Worm (Caenorhabditis elegans) whole organism, L3 larva: ENCODE data around the gene srg-69.

Source experiments
- R02D3.7 ChIP-seq: fragments of 150-350 bp; optimal IDR thresholded peaks from 2 replicates; lab custom pipeline; 2014; ENCODE audit warnings: missing biosample characterization, missing genetic modification characterization
- ceh-16 ChIP-seq: sonication (generic microtip); optimal IDR thresholded peaks from 2 replicates; lab custom pipeline; 2017; ENCODE audit warnings: missing biosample characterization, missing genetic modification characterization
- ceh-82 ChIP-seq: fragments of 150-350 bp; optimal IDR thresholded peaks from 2 replicates; lab custom pipeline; 2014; ENCODE audit warnings: missing biosample characterization, missing genetic modification characterization
- ceh-9 ChIP-seq: sonication (generic microtip); optimal IDR thresholded peaks from 2 replicates; lab custom pipeline; 2018; ENCODE audit warnings: missing biosample characterization, missing genetic modification characterization
- lin-15B ChIP-seq: fragments of 150-350 bp; optimal IDR thresholded peaks from 2 replicates; lab custom pipeline; 2014; ENCODE audit warnings: missing biosample characterization, missing genetic modification characterization
- nhr-11 ChIP-seq: fragments of 150-350 bp; optimal IDR thresholded peaks from 2 replicates; lab custom pipeline; 2014; ENCODE audit warnings: missing biosample characterization, missing genetic modification characterization
- nhr-23 ChIP-seq: fragments of 150-350 bp; optimal IDR thresholded peaks from 2 replicates; lab custom pipeline; 2014; ENCODE audit warnings: missing biosample characterization, missing genetic modification reagents, missing genetic modification characterization
- nhr-237 ChIP-seq: fragments of 150-350 bp; optimal IDR thresholded peaks from 2 replicates; lab custom pipeline; 2014; ENCODE audit warnings: missing biosample characterization, missing genetic modification characterization
- nhr-77 ChIP-seq: fragments of 150-350 bp; optimal IDR thresholded peaks from 2 replicates; lab custom pipeline; 2014; ENCODE audit warnings: missing biosample characterization, missing genetic modification characterization
- pqm-1 ChIP-seq: fragments of 150-350 bp; optimal IDR thresholded peaks from 2 replicates; lab custom pipeline; 2017; ENCODE audit warnings: missing biosample characterization, missing genetic modification characterization, inconsistent platforms
- skn-1 ChIP-seq: fragments of 150-350 bp; optimal IDR thresholded peaks from 2 replicates; lab custom pipeline; 2014; ENCODE audit warnings: missing biosample characterization, missing genetic modification characterization
- snpc-4 ChIP-seq: fragments of 150-350 bp; optimal IDR thresholded peaks from 2 replicates; lab custom pipeline; 2014; ENCODE audit warnings: missing biosample characterization, missing genetic modification characterization
- tbx-2 ChIP-seq: sonication (generic microtip); optimal IDR thresholded peaks from 2 replicates; lab custom pipeline; 2016; ENCODE audit warnings: mild to moderate bottlenecking, missing genetic modification characterization, missing compliant biosample characterization

DNA sequence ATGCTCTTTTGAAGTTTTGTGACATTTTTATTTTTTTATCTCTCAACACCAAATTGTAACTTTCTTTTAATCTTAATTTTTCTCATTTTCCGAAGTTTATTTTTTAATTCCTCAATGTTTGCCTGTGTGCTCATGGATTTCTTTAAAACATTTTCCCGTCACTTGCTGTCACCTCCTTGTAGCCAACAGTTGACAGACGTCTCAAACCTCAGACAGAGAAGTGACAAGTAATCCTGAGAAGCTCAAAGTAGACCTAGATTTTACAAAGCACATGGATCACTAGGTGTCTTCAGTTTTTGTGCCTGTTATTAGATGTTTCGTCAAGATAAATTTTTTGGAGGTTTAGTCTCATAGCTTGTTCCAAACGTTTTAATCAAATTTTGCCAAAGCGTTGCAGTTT lies 45.8 kb upstream of the srg-69 start:
- TF ChIP-seq nhr-77 (no peak), snpc-4 (no peak), ceh-82 (tag; lab: Kevin White, UChicago) (no peak), lin-15B (tag; lab: Kevin White, UChicago) (no peak), nhr-237 (tag; lab: Kevin White, UChicago) (no peak), nhr-23 (tag; lab: Kevin White, UChicago) (no peak), pqm-1 (tag; lab: Kevin White, UChicago) (no peak), ceh-9 (tag; lab: Kevin White, UChicago) (no peak), ceh-16 (tag; lab: Kevin White, UChicago) (no peak), tbx-2 (tag; lab: Kevin White, UChicago) (no peak), skn-1 (tag; lab: Kevin White, UChicago) (no peak), R02D3.7 (no peak), nhr-11 (tag; lab: Kevin White, UChicago) (no peak)
